Fruit fly (Drosophila melanogaster): Measurements from ENCODE around the gene RanBP3.

DNA sequence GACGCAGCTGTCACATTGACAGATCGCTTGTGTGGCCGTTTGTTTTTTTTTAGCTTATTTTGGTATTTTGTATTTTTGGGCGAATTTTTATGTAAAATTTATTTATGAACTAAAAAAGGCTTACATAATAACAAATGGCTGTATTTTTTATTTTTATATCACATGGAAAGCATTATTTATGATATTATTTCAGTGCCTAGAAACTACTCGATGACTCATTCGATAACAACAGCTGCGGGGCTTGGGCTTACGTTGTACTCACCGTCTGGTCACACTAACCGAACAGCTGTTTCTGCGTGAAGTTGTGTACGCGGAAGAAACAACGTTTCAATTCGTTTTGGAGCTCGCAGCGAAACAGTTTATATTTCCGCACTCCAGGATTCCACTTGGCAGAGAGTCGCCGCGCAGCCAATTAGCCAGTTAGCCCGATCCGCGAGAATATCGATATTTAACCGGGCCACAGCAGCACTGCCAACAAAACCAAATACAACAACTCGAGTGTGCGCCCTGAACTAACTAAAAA lies 19.6 kb downstream of the RanBP3 start, which contains the start of the genes Hmgcr and Rpn9:
- TF ChIP-seq usp (GFP tag; optimal IDR thresholded peaks at IDR 0.05): no peak
- TF ChIP-seq EcR (GFP tag; optimal IDR thresholded peaks at IDR 0.05): no peak
- TF ChIP-seq psq (optimal IDR thresholded peaks at IDR 0.05): no peak
- TF ChIP-seq pan (optimal IDR thresholded peaks at IDR 0.05): no peak
- no peak for TF ChIP-seq Dll (optimal IDR thresholded peaks at IDR 0.05)

Data from whole organism.